Worm (Caenorhabditis elegans): ENCODE results near the gene fozi-1.

fozi-1 gene

ce11 chrIII:9334174-9334573 lies 52.6 kb downstream of the fozi-1 start, which contains the start of gene elo-4:
TSS of gene elo-4 (minus strand) at chrIII:9334274.
- TF ChIP-seq ham-2 (GFP tag; optimal IDR thresholded peaks at IDR 0.05) (no peak), nhr-2 (tag; optimal IDR thresholded peaks at IDR 0.05) (no peak), snpc-4 (tag; optimal IDR thresholded peaks at IDR 0.05) (no peak), ceh-43 (GFP tag; optimal IDR thresholded peaks at IDR 0.05) (no peak), nhr-76 (tag; optimal IDR thresholded peaks at IDR 0.05) (no peak), lin-32 (GFP tag; optimal IDR thresholded peaks at IDR 0.05) (no peak), drap-1 (GFP tag; optimal IDR thresholded peaks at IDR 0.05) (no peak)

- TF ChIP-seq elt-1 (tag; optimal IDR thresholded peaks at IDR 0.05; ENCODE audit: borderline replicate concordance, insufficient read depth) (no peak), nhr-2 (tag; optimal IDR thresholded peaks at IDR 0.05) (no peak), ham-2 (GFP tag; optimal IDR thresholded peaks at IDR 0.05) (peak; percentile 15), mep-1 (tag; optimal IDR thresholded peaks at IDR 0.05) (no peak), blmp-1 (tag; optimal IDR thresholded peaks at IDR 0.05) (peak; percentile 16)
Measured at ce11 chrIII:9335076-9335475, 53.5 kb downstream of the fozi-1 start.

ce11 chrIII:9336807-9337206 lies 55.2 kb downstream of the fozi-1 start:
- no peak for TF ChIP-seq nhr-12 (tag; optimal IDR thresholded peaks at IDR 0.05)
- TF ChIP-seq lin-32 (GFP tag; optimal IDR thresholded peaks at IDR 0.05) = no peak
- no peak for TF ChIP-seq ceh-83 (GFP tag; optimal IDR thresholded peaks at IDR 0.05)
- TF ChIP-seq unc-39 (tag; optimal IDR thresholded peaks at IDR 0.05) = no peak
- no peak for TF ChIP-seq hlh-1 (tag; optimal IDR thresholded peaks at IDR 0.05)
- no peak for TF ChIP-seq zip-8 (tag; optimal IDR thresholded peaks at IDR 0.05)
- TF ChIP-seq ces-1 (GFP tag; optimal IDR thresholded peaks at IDR 0.05) = no peak

ce11 chrIII:9337968-9338367 lies 56.4 kb downstream of the fozi-1 start:
- TF ChIP-seq nhr-2 (tag; optimal IDR thresholded peaks at IDR 0.05) (no peak), cnd-1 (tag; optimal IDR thresholded peaks at IDR 0.05) (no peak), mls-2 (tag; optimal IDR thresholded peaks at IDR 0.05) (no peak), tbx-8 (GFP tag; optimal IDR thresholded peaks at IDR 0.05) (no peak), elt-3 (tag; optimal IDR thresholded peaks at IDR 0.05) (no peak)

- TF ChIP-seq pha-4 (tag; optimal IDR thresholded peaks at IDR 0.05) (no peak), ceh-83 (GFP tag; optimal IDR thresholded peaks at IDR 0.05) (no peak)
Measured at ce11 chrIII:9340025-9340424, 58.4 kb downstream of the fozi-1 start.

- TF ChIP-seq mls-2 (tag; optimal IDR thresholded peaks at IDR 0.05) = no peak
- TF ChIP-seq ham-2 (GFP tag; optimal IDR thresholded peaks at IDR 0.05) = no peak
- TF ChIP-seq cnd-1 (tag; optimal IDR thresholded peaks at IDR 0.05) = no peak
- no peak for TF ChIP-seq nhr-28 (tag; optimal IDR thresholded peaks at IDR 0.05)
- no peak for TF ChIP-seq elt-1 (tag; optimal IDR thresholded peaks at IDR 0.05; ENCODE audit: borderline replicate concordance, insufficient read depth)
- no peak for TF ChIP-seq unc-62 (GFP tag; optimal IDR thresholded peaks at IDR 0.05)
- no peak for TF ChIP-seq lsy-2 (tag; optimal IDR thresholded peaks at IDR 0.05)
- TF ChIP-seq mep-1 (tag; optimal IDR thresholded peaks at IDR 0.05) = no peak
- no peak for TF ChIP-seq sptf-1 (tag; optimal IDR thresholded peaks at IDR 0.05)
- TF ChIP-seq ceh-43 (GFP tag; optimal IDR thresholded peaks at IDR 0.05) = no peak
- TF ChIP-seq hlh-1 (tag; optimal IDR thresholded peaks at IDR 0.05) = no peak
- no peak for TF ChIP-seq bed-3 (GFP tag; optimal IDR thresholded peaks at IDR 0.05)
Measured at ce11 chrIII:9344347-9344746, 62.8 kb downstream of the fozi-1 start, which contains the start of gene emb-9. TSS of gene emb-9 (minus strand) at chrIII:9344447.

ce11 chrIII:9346114-9346513 lies 64.5 kb downstream of the fozi-1 start:
- TF ChIP-seq flh-1 (GFP tag; optimal IDR thresholded peaks at IDR 0.05) (no peak), sem-2 (GFP tag; optimal IDR thresholded peaks at IDR 0.05) (no peak), sptf-1 (tag; optimal IDR thresholded peaks at IDR 0.05) (no peak), bed-3 (GFP tag; optimal IDR thresholded peaks at IDR 0.05) (no peak), mep-1 (tag; optimal IDR thresholded peaks at IDR 0.05) (no peak), cnd-1 (tag; optimal IDR thresholded peaks at IDR 0.05) (no peak), mls-2 (tag; optimal IDR thresholded peaks at IDR 0.05) (no peak), hlh-1 (tag; optimal IDR thresholded peaks at IDR 0.05) (peak; percentile 99), pha-4 (tag; optimal IDR thresholded peaks at IDR 0.05) (no peak), elt-1 (tag; optimal IDR thresholded peaks at IDR 0.05; ENCODE audit: borderline replicate concordance, insufficient read depth) (no peak), unc-62 (GFP tag; optimal IDR thresholded peaks at IDR 0.05) (peak; percentile 98), unc-39 (tag; optimal IDR thresholded peaks at IDR 0.05) (no peak), nhr-28 (tag; optimal IDR thresholded peaks at IDR 0.05) (no peak), mab-5 (tag; optimal IDR thresholded peaks at IDR 0.05) (no peak)
